Fruit fly (Drosophila melanogaster) whole organism, embryonic: Measurements from ENCODE around the gene nolo.

Experiments used
- BEAF-32 ChIP-seq: fragments of 200-800 bp; sonication (Bioruptor generic); optimal IDR thresholded peaks from 3 replicates; lab custom pipeline; 2017; ENCODE audit warnings: missing biosample characterization, missing genetic modification characterization, mild to moderate bottlenecking, moderate library complexity, missing genetic modification reagents
- Blimp-1 ChIP-seq: fragments of 200-800 bp; sonication (Bioruptor generic); optimal IDR thresholded peaks from 3 replicates; lab custom pipeline; 2018; ENCODE audit warnings: missing biosample characterization, missing genetic modification characterization, mild to moderate bottlenecking, moderate library complexity, missing genetic modification reagents
- CG10543 ChIP-seq: fragments of 200-800 bp; sonication (Bioruptor generic); optimal IDR thresholded peaks from 3 replicates; lab custom pipeline; 2017; ENCODE audit warnings: missing biosample characterization, mild to moderate bottlenecking, missing genetic modification characterization, moderate library complexity
- CG11504 ChIP-seq: fragments of 200-800 bp; sonication (Bioruptor generic); optimal IDR thresholded peaks from 3 replicates; lab custom pipeline; 2019; ENCODE audit warnings: missing biosample characterization, mild to moderate bottlenecking, missing genetic modification characterization, moderate library complexity
- CG12769 ChIP-seq: fragments of 200-800 bp; sonication (Bioruptor generic); optimal IDR thresholded peaks from 2 replicates; lab custom pipeline; 2019; ENCODE audit warnings: missing biosample characterization, mild to moderate bottlenecking, missing genetic modification characterization, moderate library complexity
- CG13287 ChIP-seq: fragments of 200-800 bp; sonication (Bioruptor generic); IDR thresholded peaks from 2 replicates; pipeline ENCODE4 v1.3.6; 2022; ENCODE audit warnings: missing biosample characterization, missing genetic modification characterization; ENCODE audit not compliant: partially characterized antibody
- CG14014 ChIP-seq: fragments of 200-800 bp; sonication (Bioruptor generic); IDR thresholded peaks from 2 replicates; pipeline ENCODE4 v1.3.6; 2022; ENCODE audit warnings: missing biosample characterization, missing genetic modification characterization
- CG14050 ChIP-seq: fragments of 200-800 bp; sonication (Bioruptor generic); IDR thresholded peaks from 3 replicates; pipeline ENCODE4 v1.3.6; 2022; ENCODE audit warnings: missing biosample characterization, missing genetic modification characterization
- CG14441 ChIP-seq: fragments of 200-800 bp; sonication (Bioruptor generic); IDR thresholded peaks from 2 replicates; pipeline ENCODE4 v1.3.6; 2022; ENCODE audit warnings: missing biosample characterization, missing genetic modification characterization
- CG15514 ChIP-seq: fragments of 200-800 bp; sonication (Bioruptor generic); optimal IDR thresholded peaks from 3 replicates; lab custom pipeline; 2017; ENCODE audit warnings: missing biosample characterization, missing genetic modification characterization, mild to moderate bottlenecking, moderate library complexity, missing genetic modification reagents
- CG17361 ChIP-seq: fragments of 200-800 bp; sonication (Bioruptor generic); IDR thresholded peaks from 3 replicates; pipeline ENCODE4 v1.3.6; 2022; ENCODE audit warnings: missing biosample characterization, missing genetic modification characterization
- CG2199 ChIP-seq: fragments of 200-800 bp; sonication (Bioruptor generic); IDR thresholded peaks from 3 replicates; pipeline ENCODE4 v1.3.6; 2022; ENCODE audit warnings: missing biosample characterization, missing genetic modification characterization
- CG2202 ChIP-seq: fragments of 200-800 bp; sonication (Bioruptor generic); optimal IDR thresholded peaks from 2 replicates; lab custom pipeline; 2018; ENCODE audit warnings: missing biosample characterization, mild to moderate bottlenecking, missing genetic modification characterization
- CG32532 ChIP-seq: fragments of 200-800 bp; sonication (Bioruptor generic); IDR thresholded peaks from 2 replicates; pipeline ENCODE4 v1.3.6; 2022; ENCODE audit warnings: missing biosample characterization, missing genetic modification characterization
- CG32767 ChIP-seq: fragments of 200-800 bp; sonication (Bioruptor generic); IDR thresholded peaks from 2 replicates; pipeline ENCODE4 v1.3.6; 2022; ENCODE audit warnings: missing biosample characterization, missing genetic modification characterization
- CG3995 ChIP-seq: fragments of 200-800 bp; sonication (Bioruptor generic); optimal IDR thresholded peaks from 3 replicates; lab custom pipeline; 2016; ENCODE audit warnings: missing biosample characterization, missing genetic modification characterization
- CG43689 ChIP-seq: fragments of 200-800 bp; sonication (Bioruptor generic); IDR thresholded peaks from 2 replicates; pipeline ENCODE4 v1.3.6; 2022; ENCODE audit warnings: missing biosample characterization, missing genetic modification characterization
- CG7987 ChIP-seq: fragments of 200-800 bp; sonication (Bioruptor generic); optimal IDR thresholded peaks from 2 replicates; lab custom pipeline; 2018; ENCODE audit warnings: missing biosample characterization, mild to moderate bottlenecking, missing genetic modification characterization, moderate library complexity
- CG9797 ChIP-seq: fragments of 200-800 bp; sonication (Bioruptor generic); optimal IDR thresholded peaks from 3 replicates; lab custom pipeline; 2018; ENCODE audit warnings: missing biosample characterization, mild to moderate bottlenecking, missing genetic modification characterization
- HLH3B ChIP-seq: fragments of 200-800 bp; sonication (Bioruptor generic); IDR thresholded peaks from 2 replicates; pipeline ENCODE4 v1.3.6; 2022; ENCODE audit warnings: missing biosample characterization, missing genetic modification characterization
- Hand ChIP-seq: fragments of 200-800 bp; sonication (Bioruptor generic); optimal IDR thresholded peaks from 2 replicates; lab custom pipeline; 2017; ENCODE audit warnings: mild to moderate bottlenecking, missing biosample characterization, missing genetic modification reagents, missing genetic modification characterization
- Hmr ChIP-seq: fragments of 200-800 bp; sonication (Bioruptor generic); optimal IDR thresholded peaks from 3 replicates; lab custom pipeline; 2017; ENCODE audit warnings: mild to moderate bottlenecking, missing biosample characterization, missing genetic modification reagents, missing genetic modification characterization
- Lpt ChIP-seq: fragments of >200 bp; optimal IDR thresholded peaks from 2 replicates; lab custom pipeline; 2018; ENCODE audit warnings: missing biosample characterization, missing genetic modification characterization
- MBD-R2 ChIP-seq: fragments of 200-800 bp; sonication (Bioruptor generic); IDR thresholded peaks from 2 replicates; pipeline ENCODE4 v1.3.6; 2022; ENCODE audit warnings: missing biosample characterization, missing genetic modification characterization
- NFAT ChIP-seq: fragments of 200-800 bp; sonication (Bioruptor generic); IDR thresholded peaks from 2 replicates; pipeline ENCODE4 v1.3.6; 2022; ENCODE audit warnings: missing biosample characterization, missing genetic modification characterization
- Nf-YA ChIP-seq: fragments of 200-800 bp; sonication (Bioruptor generic); IDR thresholded peaks from 2 replicates; pipeline ENCODE4 v1.3.6; 2022; ENCODE audit warnings: missing biosample characterization, missing genetic modification characterization
- Nf-YB ChIP-seq: fragments of 200-800 bp; sonication (Bioruptor generic); optimal IDR thresholded peaks from 3 replicates; lab custom pipeline; 2019; ENCODE audit warnings: missing biosample characterization, mild to moderate bottlenecking, missing genetic modification characterization, moderate library complexity
- Usf ChIP-seq: fragments of 200-800 bp; sonication (Bioruptor generic); optimal IDR thresholded peaks from 2 replicates; lab custom pipeline; 2017; ENCODE audit warnings: missing genotype, missing biosample characterization, missing genetic modification characterization
- YL-1 ChIP-seq: fragments of 200-800 bp; sonication (Bioruptor generic); optimal IDR thresholded peaks from 3 replicates; lab custom pipeline; 2017; ENCODE audit warnings: missing biosample characterization, mild to moderate bottlenecking, missing genetic modification characterization
- abd-A ChIP-seq: fragments of 200-800 bp; sonication (Bioruptor generic); optimal IDR thresholded peaks from 3 replicates; lab custom pipeline; 2019; ENCODE audit warnings: missing biosample characterization, mild to moderate bottlenecking, missing genetic modification characterization, moderate library complexity
- cg ChIP-seq: fragments of 200-800 bp; sonication (Bioruptor generic); optimal IDR thresholded peaks from 3 replicates; lab custom pipeline; 2019; ENCODE audit warnings: missing biosample characterization, mild to moderate bottlenecking, missing genetic modification characterization, moderate library complexity
- chinmo ChIP-seq: fragments of 200-800 bp; sonication (Bioruptor generic); IDR thresholded peaks from 4 replicates; pipeline ENCODE4 v1.3.6; 2022; ENCODE audit warnings: missing biosample characterization, missing genetic modification characterization; ENCODE audit not compliant: partially characterized antibody
- chn ChIP-seq: fragments of 200-800 bp; sonication (Bioruptor generic); optimal IDR thresholded peaks from 2 replicates; lab custom pipeline; 2016; ENCODE audit warnings: missing biosample characterization, missing genetic modification characterization
- crc ChIP-seq: fragments of 200-800 bp; sonication (Bioruptor generic); optimal IDR thresholded peaks from 2 replicates; lab custom pipeline; 2016; ENCODE audit warnings: missing biosample characterization, missing genetic modification characterization
- crol ChIP-seq: fragments of 200-800 bp; sonication (Bioruptor generic); IDR thresholded peaks from 2 replicates; pipeline ENCODE4 v1.3.6; 2022; ENCODE audit warnings: missing biosample characterization, missing genetic modification characterization
- dysf ChIP-seq: fragments of 200-800 bp; sonication (Bioruptor generic); IDR thresholded peaks from 3 replicates; pipeline ENCODE4 v1.3.6; 2022; ENCODE audit warnings: missing biosample characterization, missing genetic modification characterization
- ewg ChIP-seq: fragments of 200-800 bp; sonication (Bioruptor generic); optimal IDR thresholded peaks from 3 replicates; lab custom pipeline; 2017; ENCODE audit warnings: mild to moderate bottlenecking, missing biosample characterization, missing genetic modification reagents, missing genetic modification characterization
- fd96Cb ChIP-seq: fragments of 200-800 bp; sonication (Bioruptor generic); optimal IDR thresholded peaks from 2 replicates; lab custom pipeline; 2018; ENCODE audit warnings: missing biosample characterization, mild to moderate bottlenecking, missing genetic modification characterization, moderate library complexity
- gem ChIP-seq: fragments of 200-800 bp; sonication (Bioruptor generic); optimal IDR thresholded peaks from 2 replicates; lab custom pipeline; 2019; ENCODE audit warnings: missing biosample characterization, mild to moderate bottlenecking, missing genetic modification characterization, moderate library complexity
- klu ChIP-seq: fragments of 200-800 bp; sonication (Bioruptor generic); IDR thresholded peaks from 2 replicates; pipeline ENCODE4 v1.3.6; 2022; ENCODE audit warnings: missing biosample characterization, missing genetic modification characterization
- mam ChIP-seq: fragments of 200-800 bp; sonication (Bioruptor generic); optimal IDR thresholded peaks from 3 replicates; lab custom pipeline; 2016; ENCODE audit warnings: missing biosample characterization, missing genetic modification characterization
- mirr ChIP-seq: fragments of 200-800 bp; sonication (Bioruptor generic); optimal IDR thresholded peaks from 3 replicates; lab custom pipeline; 2018; ENCODE audit warnings: missing biosample characterization, mild to moderate bottlenecking, missing genetic modification characterization
- onecut ChIP-seq: fragments of 200-800 bp; sonication (Bioruptor generic); IDR thresholded peaks from 2 replicates; pipeline ENCODE4 v1.3.6; 2022; ENCODE audit warnings: missing biosample characterization, missing genetic modification characterization
- p53 ChIP-seq: fragments of 200-800 bp; sonication (Bioruptor generic); optimal IDR thresholded peaks from 2 replicates; lab custom pipeline; 2016; ENCODE audit warnings: missing biosample characterization, missing genetic modification characterization
- pan ChIP-seq, 4 experiments: fragments of >200 bp in 3 of 4; fragments of 200-800 bp in 1 of 4; sonication (Bioruptor generic) in 1 of 4; optimal IDR thresholded peaks in 3 of 4; IDR thresholded peaks in 1 of 4; 2 replicates each; pipeline versions ENCODE4 v1.3.6 to Lab custom; 2017 to 2022; ENCODE audit warnings: missing biosample characterization in 2 of 4, missing genetic modification characterization in 2 of 4, mixed read lengths in 1 of 4
- sens ChIP-seq: fragments of 200-800 bp; sonication (Bioruptor generic); peaks from one replicate; lab custom pipeline; 2016; ENCODE audit warnings: missing biosample characterization, missing genetic modification characterization
- seq ChIP-seq: fragments of 200-800 bp; sonication (Bioruptor generic); IDR thresholded peaks from 2 replicates; pipeline ENCODE4 v1.3.6; 2022; ENCODE audit warnings: missing biosample characterization, missing genetic modification characterization
- unc-4 ChIP-seq: fragments of 200-800 bp; sonication (Bioruptor generic); IDR thresholded peaks from 2 replicates; pipeline ENCODE4 v1.3.6; 2022; ENCODE audit warnings: missing biosample characterization, missing genetic modification characterization; ENCODE audit not compliant: partially characterized antibody
- vnd ChIP-seq: fragments of 200-800 bp; sonication (Bioruptor generic); IDR thresholded peaks from 3 replicates; pipeline ENCODE4 v1.3.6; 2022; ENCODE audit warnings: missing biosample characterization, missing genetic modification characterization; ENCODE audit not compliant: partially characterized antibody
- yki ChIP-seq: fragments of >200 bp; optimal IDR thresholded peaks from 3 replicates; lab custom pipeline; 2018
- zfh2 ChIP-seq: fragments of 200-800 bp; sonication (Bioruptor generic); optimal IDR thresholded peaks from 2 replicates; lab custom pipeline; 2016; ENCODE audit warnings: missing biosample characterization, missing genetic modification characterization

nolo gene

dm6 chr2L:21676556-21676955, 7.3 kb upstream of the nolo start (continued):
- TF ChIP-seq CG13287 (GFP tag; lab: Robert Waterston, UW) (0 out of 2 replicates have a peak, but pooled peaks have one; percentile 6), CG11504 (tag; lab: Kevin White, UChicago) (peak; percentile 32), CG14441 (GFP tag; lab: Robert Waterston, UW) (no peak), Nf-YA (GFP tag; lab: Robert Waterston, UW) (no peak), NFAT (no peak), fd96Cb (no peak), mirr (GFP tag; lab: Kevin White, UChicago) (peak; percentile 74), CG3995 (peak; percentile 88), pan (optimal IDR thresholded peaks at IDR 0.05; lab: Kevin White, UChicago) (no peak), pan (GFP tag; optimal IDR thresholded peaks at IDR 0.05 in 1 of 2, IDR thresholded peaks at IDR 0.05 in 1 of 2) (no peak), Hmr (GFP tag; lab: Kevin White, UChicago) (no peak), klu (no peak), ewg (GFP tag; lab: Kevin White, UChicago) (no peak), abd-A (tag; lab: Kevin White, UChicago) (no peak), chinmo (GFP tag; lab: Robert Waterston, UW) (peak; percentile 89; the same call in 2 of the 4 replicates), sens (GFP tag; lab: Kevin White, UChicago) (peak; percentile 70), CG17361 (GFP tag; lab: Robert Waterston, UW) (no peak), cg (GFP tag; lab: Kevin White, UChicago) (peak; percentile 79), CG12769 (tag; lab: Kevin White, UChicago) (peak; percentile 50), p53 (no peak), CG14050 (GFP tag; lab: Robert Waterston, UW) (no peak), seq (GFP tag; lab: Robert Waterston, UW) (no peak), CG10543 (GFP tag; lab: Kevin White, UChicago) (no peak), vnd (no peak), chn (GFP tag; lab: Kevin White, UChicago) (no peak), CG15514 (GFP tag; lab: Kevin White, UChicago) (peak; percentile 12), Lpt (GFP tag; lab: Kevin White, UChicago) (no peak), crol (GFP tag; lab: Robert Waterston, UW) (peak; percentile 57; the same call in 1 of the 2 replicates), Blimp-1 (GFP tag; lab: Kevin White, UChicago) (no peak), Nf-YB (no peak), Hand (no peak), CG32767 (GFP tag; lab: Robert Waterston, UW) (peak; percentile 73; the same call in 1 of the 2 replicates), CG32532 (GFP tag; lab: Robert Waterston, UW) (peak; percentile 32; the same call in 1 of the 2 replicates), YL-1 (no peak), dysf (GFP tag; lab: Robert Waterston, UW) (no peak), mam (GFP tag; lab: Kevin White, UChicago) (no peak), unc-4 (peak; percentile 37; the same call in 1 of the 2 replicates), crc (GFP tag; lab: Kevin White, UChicago) (no peak), yki (lab: Kevin White, UChicago) (no peak), CG7987 (GFP tag; lab: Kevin White, UChicago) (no peak), onecut (GFP tag; lab: Robert Waterston, UW) (peak; percentile 86), CG14014 (no peak), MBD-R2 (GFP tag; lab: Robert Waterston, UW) (peak; percentile 18; the same call in 1 of the 2 replicates), CG2199 (GFP tag; lab: Robert Waterston, UW) (no peak), CG9797 (GFP tag; lab: Kevin White, UChicago) (no peak), Usf (GFP tag; lab: Kevin White, UChicago) (no peak), gem (tag; lab: Kevin White, UChicago) (no peak), CG2202 (tag; lab: Kevin White, UChicago) (no peak), BEAF-32 (GFP tag; lab: Kevin White, UChicago) (no peak), HLH3B (GFP tag; lab: Robert Waterston, UW) (no peak), CG43689 (GFP tag; lab: Robert Waterston, UW) (no peak), zfh2 (GFP tag; lab: Kevin White, UChicago) (no peak)
